Fruit fly (Drosophila melanogaster) whole organism, prepupa: ENCODE measurements around the gene yellow-f.

ENCODE experiments used
- Blimp-1 ChIP-seq: fragments of 200-800 bp; sonication (Bioruptor generic); optimal IDR thresholded peaks from 3 replicates; lab custom pipeline; 2017; ENCODE audit warnings: missing biosample characterization, missing genetic modification characterization, mild to moderate bottlenecking, moderate library complexity, missing genetic modification reagents
- CG10631 ChIP-seq: fragments of 200-800 bp; sonication (Bioruptor generic); optimal IDR thresholded peaks from 2 replicates; lab custom pipeline; 2016; ENCODE audit warnings: missing biosample characterization, missing genetic modification characterization
- CG10669 ChIP-seq: fragments of 200-800 bp; sonication (Bioruptor generic); optimal IDR thresholded peaks from 3 replicates; lab custom pipeline; 2018; ENCODE audit warnings: missing biosample characterization, mild to moderate bottlenecking, missing genetic modification characterization, moderate library complexity
- CG11762 ChIP-seq: fragments of 200-800 bp; sonication (Bioruptor generic); optimal IDR thresholded peaks from 3 replicates; lab custom pipeline; 2016; ENCODE audit warnings: missing biosample characterization, missing genetic modification characterization; ENCODE audit not compliant: insufficient read depth
- CG11902 ChIP-seq: fragments of 200-800 bp; sonication (Bioruptor generic); optimal IDR thresholded peaks from 3 replicates; lab custom pipeline; 2016; ENCODE audit warnings: missing biosample characterization, missing genetic modification characterization
- CG1621 ChIP-seq: fragments of 200-800 bp; sonication (Bioruptor generic); optimal IDR thresholded peaks from 3 replicates; lab custom pipeline; 2018; ENCODE audit warnings: missing biosample characterization, mild to moderate bottlenecking, missing genetic modification characterization
- CG16779 ChIP-seq: fragments of 200-800 bp; sonication (Bioruptor generic); optimal IDR thresholded peaks from 3 replicates; lab custom pipeline; 2017; ENCODE audit warnings: missing biosample characterization, mild to moderate bottlenecking, missing genetic modification characterization
- CG3032 ChIP-seq: fragments of 200-800 bp; optimal IDR thresholded peaks from 2 replicates; lab custom pipeline; 2019; ENCODE audit warnings: missing biosample characterization, mild to moderate bottlenecking, missing genetic modification characterization, moderate library complexity
- CG31627 ChIP-seq: fragments of 200-800 bp; sonication (Bioruptor generic); optimal IDR thresholded peaks from 3 replicates; lab custom pipeline; 2016; ENCODE audit warnings: missing biosample characterization, missing genetic modification characterization
- CG32006 ChIP-seq: fragments of 200-800 bp; sonication (Bioruptor generic); optimal IDR thresholded peaks from 3 replicates; lab custom pipeline; 2017; ENCODE audit warnings: missing biosample characterization, mild to moderate bottlenecking, missing genetic modification characterization
- CG3919 ChIP-seq: fragments of 200-800 bp; sonication (Bioruptor generic); optimal IDR thresholded peaks from 3 replicates; lab custom pipeline; 2016; ENCODE audit warnings: missing biosample characterization, missing genetic modification characterization
- CG6163 ChIP-seq: fragments of 200-800 bp; sonication (Bioruptor generic); IDR thresholded peaks from 3 replicates; pipeline ENCODE4 v1.3.6; 2022; ENCODE audit warnings: missing biosample characterization, missing genetic modification characterization
- CG6792 ChIP-seq: fragments of 200-800 bp; sonication (Bioruptor generic); optimal IDR thresholded peaks from 3 replicates; lab custom pipeline; 2016; ENCODE audit warnings: missing biosample characterization, missing genetic modification characterization
- CG6854 ChIP-seq: fragments of 200-800 bp; sonication (Bioruptor generic); optimal IDR thresholded peaks from 2 replicates; lab custom pipeline; 2017; ENCODE audit warnings: missing biosample characterization, mild to moderate bottlenecking, missing genetic modification characterization
- CG8119 ChIP-seq: fragments of 200-800 bp; sonication (Bioruptor generic); IDR thresholded peaks from 3 replicates; pipeline ENCODE4 v1.3.6; 2022; ENCODE audit warnings: missing biosample characterization, missing genetic modification characterization
- CG8319 ChIP-seq: fragments of 200-800 bp; sonication (Bioruptor generic); optimal IDR thresholded peaks from 3 replicates; lab custom pipeline; 2016; ENCODE audit warnings: missing biosample characterization, missing genetic modification characterization
- CG8632 ChIP-seq: fragments of 200-800 bp; sonication (Bioruptor generic); optimal IDR thresholded peaks from 3 replicates; lab custom pipeline; 2016; ENCODE audit warnings: missing biosample characterization, missing genetic modification characterization
- Eip75B ChIP-seq: fragments of 200-800 bp; sonication (Bioruptor generic); optimal IDR thresholded peaks from 3 replicates; lab custom pipeline; 2016; ENCODE audit warnings: missing biosample characterization, missing genetic modification characterization
- Eip78C ChIP-seq: fragments of 200-800 bp; sonication (Bioruptor generic); peaks from one replicate; lab custom pipeline; 2016; ENCODE audit warnings: missing biosample characterization, missing genetic modification characterization
- Eip93F ChIP-seq: fragments of 200-800 bp; sonication (Bioruptor generic); optimal IDR thresholded peaks from 2 replicates; lab custom pipeline; 2016; ENCODE audit warnings: missing biosample characterization, mild to moderate bottlenecking, missing genetic modification characterization
- Ets21C ChIP-seq: fragments of 200-800 bp; sonication (Bioruptor generic); optimal IDR thresholded peaks from 3 replicates; lab custom pipeline; 2016; ENCODE audit warnings: missing biosample characterization, missing genetic modification characterization
- Hr39 ChIP-seq: fragments of 200-800 bp; sonication (Bioruptor generic); optimal IDR thresholded peaks from 2 replicates; lab custom pipeline; 2016; ENCODE audit warnings: missing biosample characterization, missing genetic modification characterization
- Hr4 ChIP-seq: fragments of 200-800 bp; sonication (Bioruptor generic); optimal IDR thresholded peaks from 3 replicates; lab custom pipeline; 2016; ENCODE audit warnings: missing biosample characterization, missing genetic modification characterization
- Lpt ChIP-seq: fragments of 200-800 bp; sonication (Bioruptor generic); optimal IDR thresholded peaks from 3 replicates; lab custom pipeline; 2016; ENCODE audit warnings: missing biosample characterization, missing genetic modification characterization
- Met ChIP-seq: fragments of 200-800 bp; sonication (Bioruptor generic); optimal IDR thresholded peaks from 3 replicates; lab custom pipeline; 2016; ENCODE audit warnings: missing biosample characterization, missing genetic modification characterization
- Smox ChIP-seq: fragments of 200-800 bp; sonication (Bioruptor generic); optimal IDR thresholded peaks from 3 replicates; lab custom pipeline; 2016; ENCODE audit warnings: missing biosample characterization, missing genetic modification characterization
- Sox102F ChIP-seq: fragments of 200-800 bp; sonication (Bioruptor generic); optimal IDR thresholded peaks from 2 replicates; lab custom pipeline; 2016; ENCODE audit warnings: missing biosample characterization, mild to moderate bottlenecking, missing genetic modification characterization
- Sox14 ChIP-seq: fragments of 200-800 bp; sonication (Bioruptor generic); optimal IDR thresholded peaks from 3 replicates; lab custom pipeline; 2016; ENCODE audit warnings: missing biosample characterization, missing genetic modification characterization
- achi ChIP-seq: fragments of 200-800 bp; sonication (Bioruptor generic); optimal IDR thresholded peaks from 3 replicates; lab custom pipeline; 2016; ENCODE audit warnings: missing biosample characterization, missing genetic modification characterization
- acj6 ChIP-seq: fragments of 200-800 bp; sonication (Bioruptor generic); optimal IDR thresholded peaks from 3 replicates; lab custom pipeline; 2016; ENCODE audit warnings: missing biosample characterization, missing genetic modification characterization
- cyc ChIP-seq: fragments of 200-800 bp; sonication (Bioruptor generic); optimal IDR thresholded peaks from 3 replicates; lab custom pipeline; 2016; ENCODE audit warnings: missing biosample characterization, missing genetic modification characterization
- eg ChIP-seq: fragments of 200-800 bp; sonication (Bioruptor generic); IDR thresholded peaks from 3 replicates; pipeline ENCODE4 v1.3.6; 2022; ENCODE audit warnings: missing biosample characterization, missing genetic modification characterization
- esn ChIP-seq: fragments of 200-800 bp; sonication (Bioruptor generic); optimal IDR thresholded peaks from 2 replicates; lab custom pipeline; 2016; ENCODE audit warnings: missing biosample characterization, mild to moderate bottlenecking, missing genetic modification characterization, moderate library complexity
- fd59A ChIP-seq: fragments of 200-800 bp; sonication (Bioruptor generic); optimal IDR thresholded peaks from 2 replicates; lab custom pipeline; 2017; ENCODE audit warnings: missing biosample characterization, mild to moderate bottlenecking, missing genetic modification characterization, missing genetic modification reagents
- fkh ChIP-seq: fragments of 200-800 bp; sonication (Bioruptor generic); optimal IDR thresholded peaks from 3 replicates; lab custom pipeline; 2017; ENCODE audit warnings: missing biosample characterization, mild to moderate bottlenecking, missing genetic modification characterization, moderate library complexity
- lz ChIP-seq: fragments of 200-800 bp; sonication (Bioruptor generic); optimal IDR thresholded peaks from 3 replicates; lab custom pipeline; 2016; ENCODE audit warnings: missing biosample characterization, missing genetic modification characterization
- pdm3 ChIP-seq: fragments of 200-800 bp; sonication (Bioruptor generic); optimal IDR thresholded peaks from 3 replicates; lab custom pipeline; 2016; ENCODE audit warnings: missing biosample characterization, missing genetic modification characterization
- ss ChIP-seq, 2 experiments: fragments of 200-800 bp; sonication (Bioruptor generic); optimal IDR thresholded peaks; 2 replicates in 1 of 2; 3 replicates in 1 of 2; lab custom pipeline; 2017 to 2018; ENCODE audit warnings: mild to moderate bottlenecking in 2 of 2, missing biosample characterization in 2 of 2, missing genetic modification characterization in 2 of 2, moderate library complexity in 1 of 2
- svp ChIP-seq: fragments of 200-800 bp; sonication (Bioruptor generic); peaks from one replicate; lab custom pipeline; 2016; ENCODE audit warnings: missing biosample characterization, missing genetic modification characterization
- topi ChIP-seq: fragments of 200-800 bp; sonication (Bioruptor generic); optimal IDR thresholded peaks from 3 replicates; lab custom pipeline; 2016; ENCODE audit warnings: missing biosample characterization, missing genetic modification characterization
- vri ChIP-seq: fragments of 200-800 bp; sonication (Bioruptor generic); optimal IDR thresholded peaks from 3 replicates; lab custom pipeline; 2016; ENCODE audit warnings: missing biosample characterization, mild to moderate bottlenecking, missing genetic modification characterization

yellow-f gene

DNA sequence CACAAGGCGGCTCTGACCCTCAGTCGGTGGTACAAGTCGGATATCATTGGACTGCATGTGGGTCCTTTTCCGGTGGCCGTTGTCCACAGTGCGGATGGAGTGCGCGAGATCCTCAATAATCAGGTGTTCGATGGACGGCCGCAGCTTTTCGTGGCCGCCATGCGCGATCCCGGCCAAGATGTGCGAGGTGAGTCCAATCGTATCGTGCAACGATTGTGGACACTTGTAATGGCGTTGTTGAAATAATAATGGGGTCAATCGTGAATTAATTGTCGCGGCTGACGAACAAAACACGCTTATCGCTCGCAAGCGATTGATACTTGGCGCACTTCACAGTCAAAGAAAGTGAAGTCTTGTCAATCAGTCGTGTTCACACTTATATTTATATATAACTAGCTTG is 29.0 kb downstream of the yellow-f start:
- TF ChIP-seq CG6854 (GFP tag; lab: Kevin White, UChicago) (no peak), svp (GFP tag; lab: Kevin White, UChicago) (peak; percentile 90)
- TF ChIP-seq, all 60 proteins: peak for 1

DNA sequence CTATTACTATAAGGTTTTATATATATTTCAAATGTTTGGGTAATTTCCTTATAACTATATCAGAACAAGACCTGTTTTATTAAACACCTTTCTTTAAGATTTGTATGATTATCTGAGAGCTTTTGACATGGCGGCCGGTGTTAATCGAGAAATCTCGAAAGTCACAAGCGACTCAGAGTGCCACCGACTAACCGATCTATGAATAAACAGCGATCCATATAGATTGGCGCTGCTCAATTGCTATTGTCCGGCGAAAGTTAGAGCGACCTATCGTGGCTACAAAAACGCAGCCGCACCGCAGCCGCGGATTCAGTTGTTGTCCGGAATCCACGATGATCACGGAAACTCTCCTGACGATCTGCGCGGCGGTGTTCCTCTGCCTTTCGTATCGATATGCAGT is 29.5 kb downstream of the yellow-f start, which contains the start of gene Cyp304a1:
Cyp304a1 (plus strand) TSS at position 301 of the 400 bp plus-strand sequence.
- TF ChIP-seq Sox14 (GFP tag; lab: Kevin White, UChicago) (no peak), CG1621 (tag; lab: Kevin White, UChicago) (no peak), CG8119 (GFP tag; lab: Robert Waterston, UW) (no peak), Eip78C (no peak), CG3919 (GFP tag; lab: Kevin White, UChicago) (no peak), ss (GFP tag; optimal IDR thresholded peaks at IDR 0.05; lab: Kevin White, UChicago) (no peak), CG6163 (GFP tag; lab: Robert Waterston, UW) (no peak), Smox (no peak)

DNA sequence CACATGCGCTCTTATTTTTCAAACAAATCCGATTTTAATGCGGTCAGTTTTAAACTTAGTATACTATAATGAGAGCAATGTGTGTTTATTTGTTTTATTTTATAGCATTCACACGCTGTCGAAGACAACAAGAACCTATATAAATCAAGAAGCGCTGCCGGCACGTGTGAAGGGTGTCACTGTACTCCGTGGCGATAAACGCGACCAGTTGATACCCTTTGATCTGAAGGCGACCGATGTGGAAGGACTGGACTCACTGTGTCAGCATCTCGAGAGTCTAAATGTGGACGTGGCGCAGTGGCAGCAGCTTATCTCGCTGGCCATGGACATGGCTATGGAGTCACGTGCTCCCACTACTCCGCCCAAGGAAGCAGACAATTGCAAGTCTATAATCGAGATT is 30.4 kb downstream of the yellow-f start:
- TF ChIP-seq Met (GFP tag; lab: Kevin White, UChicago): no peak
- TF ChIP-seq svp (GFP tag; lab: Kevin White, UChicago): peak; percentile 95

DNA sequence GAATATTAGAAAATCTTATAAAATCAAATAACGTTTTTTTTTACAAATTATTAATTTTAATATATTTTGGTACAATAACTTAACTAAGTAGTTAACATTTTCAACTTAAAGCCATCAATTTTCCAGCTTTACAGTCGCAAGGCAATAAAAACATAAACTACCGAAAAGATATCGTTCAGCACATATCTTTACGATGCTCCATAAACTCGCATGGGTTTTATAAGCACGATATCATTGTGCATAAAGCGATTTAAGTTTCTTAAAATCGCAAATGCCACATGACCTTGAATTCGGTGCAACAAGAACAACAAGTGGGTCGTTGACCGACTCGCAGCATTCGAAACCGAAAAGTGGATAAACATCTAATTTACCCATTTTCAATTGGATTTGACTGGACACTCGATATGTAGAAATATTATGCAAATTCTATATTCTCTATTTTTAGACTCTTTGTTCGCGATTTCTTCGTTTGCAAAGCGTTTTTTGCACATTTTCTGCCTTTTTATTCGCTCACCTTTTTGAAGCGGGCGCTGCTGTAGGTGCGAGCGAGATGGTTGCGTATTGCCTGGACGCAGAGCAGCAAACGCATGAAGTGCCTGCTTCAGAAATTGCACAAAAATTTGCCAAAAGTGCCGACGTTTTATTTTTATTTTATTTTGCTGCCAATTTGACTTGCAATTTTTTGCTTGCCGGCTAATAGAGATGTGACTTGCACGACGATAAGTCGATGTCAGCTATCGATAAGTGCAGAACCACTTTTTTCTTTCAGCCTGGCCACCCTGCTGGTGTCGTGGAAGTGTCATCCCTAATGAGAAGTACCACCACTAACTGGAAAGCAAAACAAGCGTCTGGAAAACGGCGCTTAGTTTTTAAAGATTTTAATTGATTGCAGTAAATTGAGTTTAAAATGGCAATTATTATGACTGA is 31.8 kb downstream of the yellow-f start, which contains the start of gene Spc25:
Spc25 (plus strand) TSS at position 817 of the 927 bp plus-strand sequence.
- TF ChIP-seq svp (GFP tag; lab: Kevin White, UChicago) (peak; percentile 79), CG1621 (tag; lab: Kevin White, UChicago) (no peak), cyc (peak; percentile 43), Met (GFP tag; lab: Kevin White, UChicago) (peak; percentile 42), Lpt (no peak), Eip78C (peak; percentile 49), Smox (peak; percentile 29), achi (GFP tag; lab: Kevin White, UChicago) (peak; percentile 17), topi (peak; percentile 37), acj6 (peak; percentile 30), Eip93F (GFP tag; lab: Kevin White, UChicago) (no peak), Ets21C (GFP tag; lab: Kevin White, UChicago) (peak; percentile 47), Hr39 (GFP tag; lab: Kevin White, UChicago) (peak; percentile 52), CG31627 (GFP tag; lab: Kevin White, UChicago) (peak; percentile 71), Eip75B (GFP tag; lab: Kevin White, UChicago) (peak; percentile 44), CG6854 (GFP tag; lab: Kevin White, UChicago) (no peak), lz (peak; percentile 63), CG3919 (GFP tag; lab: Kevin White, UChicago) (peak; percentile 25), pdm3 (peak; percentile 49), Hr4 (GFP tag; lab: Kevin White, UChicago) (peak; percentile 32), Blimp-1 (GFP tag; lab: Kevin White, UChicago) (no peak), CG6792 (GFP tag; lab: Kevin White, UChicago) (peak; percentile 0), CG10631 (GFP tag; lab: Kevin White, UChicago) (peak; percentile 44), CG32006 (GFP tag; lab: Kevin White, UChicago) (no peak), esn (GFP tag; lab: Kevin White, UChicago) (peak; percentile 64), CG10669 (GFP tag; lab: Kevin White, UChicago) (no peak), Sox14 (GFP tag; lab: Kevin White, UChicago) (peak; percentile 76), CG6163 (GFP tag; lab: Robert Waterston, UW) (peak; percentile 36; the same call in 2 of the 3 replicates), vri (peak; percentile 48)

DNA sequence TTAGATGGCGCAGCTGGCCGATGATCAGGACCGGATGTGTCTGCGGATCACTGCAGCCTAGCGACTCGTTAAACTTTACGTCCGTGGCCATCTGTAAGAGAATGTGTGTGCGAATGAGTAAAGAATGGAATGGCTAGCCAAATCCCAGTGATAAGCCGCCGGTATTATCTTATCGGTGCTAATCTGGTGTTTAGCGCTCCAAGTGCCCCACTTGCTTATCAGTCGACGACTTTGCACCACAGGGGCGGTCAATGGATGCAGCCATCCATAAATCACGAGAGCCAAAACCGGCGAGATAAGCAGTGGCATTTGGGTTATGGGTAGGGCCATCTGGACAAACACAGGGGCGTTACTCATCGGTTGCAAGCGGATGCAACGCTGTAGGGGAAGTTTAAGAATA is 32.8 kb downstream of the yellow-f start:
- TF ChIP-seq CG11902 (GFP tag; lab: Kevin White, UChicago) (no peak), fkh (no peak), Hr4 (GFP tag; lab: Kevin White, UChicago) (no peak), eg (GFP tag; lab: Robert Waterston, UW) (no peak), Hr39 (GFP tag; lab: Kevin White, UChicago) (no peak), CG6854 (GFP tag; lab: Kevin White, UChicago) (no peak), CG8632 (GFP tag; lab: Kevin White, UChicago) (no peak), Eip78C (peak; percentile 46), CG8319 (no peak), svp (GFP tag; lab: Kevin White, UChicago) (peak; percentile 98), CG3032 (tag; lab: Kevin White, UChicago) (no peak), Sox102F (GFP tag; lab: Kevin White, UChicago) (no peak), CG16779 (tag; lab: Kevin White, UChicago) (no peak), fd59A (GFP tag; lab: Kevin White, UChicago) (no peak), Smox (no peak), CG11762 (GFP tag; lab: Kevin White, UChicago) (no peak), ss (GFP tag; optimal IDR thresholded peaks at IDR 0.05; lab: Kevin White, UChicago) (no peak), vri (peak; percentile 31)
